Worm (Caenorhabditis elegans): ENCODE results near the gene Y45F10D.16.

The Y45F10D.16 gene

ce11 chrIV:13748798-13749197 is 27.4 kb upstream of the Y45F10D.16 start:
- TF ChIP-seq T26A8.4 (GFP tag; IDR thresholded peaks at IDR 0.05) (no peak), aha-1 (tag) (peak; percentile 73), nhr-11 (tag; optimal IDR thresholded peaks at IDR 0.05) (peak; percentile 8), nhr-76 (tag; optimal IDR thresholded peaks at IDR 0.05) (no peak), unc-62 (GFP tag; optimal IDR thresholded peaks at IDR 0.05 in 1 of 2) (peak in 1 of 2 experiments; percentile 7), unc-62 (tag; optimal IDR thresholded peaks at IDR 0.05) (no peak), F10B5.3 (tag; optimal IDR thresholded peaks at IDR 0.05) (no peak)

- TF ChIP-seq aha-1 (tag) (peak; percentile 11), nhr-48 (tag; optimal IDR thresholded peaks at IDR 0.05) (no peak), unc-130 (GFP tag; optimal IDR thresholded peaks at IDR 0.05) (no peak), F10B5.3 (tag; optimal IDR thresholded peaks at IDR 0.05) (no peak), Y48G9A.11 (GFP tag; IDR thresholded peaks at IDR 0.05) (no peak), R02D3.7 (tag; optimal IDR thresholded peaks at IDR 0.05) (no peak), mxl-2 (GFP tag; conservative IDR thresholded peaks at IDR 0.05) (no peak), unc-62 (GFP tag; optimal IDR thresholded peaks at IDR 0.05 in 1 of 2) (peak in 1 of 2 experiments; percentile 21), unc-62 (tag; optimal IDR thresholded peaks at IDR 0.05) (no peak), arid-1 (GFP tag; conservative IDR thresholded peaks at IDR 0.05) (no peak), F44E2.7 (GFP tag; IDR thresholded peaks at IDR 0.05) (no peak)
Observed at ce11 chrIV:13750033-13750432, 26.2 kb upstream of the Y45F10D.16 start, which contains the start of gene sorb-1. Gene sorb-1 (plus strand): TSS chrIV:13750333.

- no peak for TF ChIP-seq madf-5 (GFP tag; IDR thresholded peaks at IDR 0.05)
- TF ChIP-seq T20F7.1 (GFP tag; optimal IDR thresholded peaks at IDR 0.05): no peak
- peak; percentile 90 for TF ChIP-seq aha-1 (tag)
- no peak for TF ChIP-seq dmd-8 (GFP tag; IDR thresholded peaks at IDR 0.05)
- TF ChIP-seq unc-62 (GFP tag; optimal IDR thresholded peaks at IDR 0.05 in 1 of 2): peak in 1 of 2 experiments; percentile 64
- no peak for TF ChIP-seq unc-62 (tag; optimal IDR thresholded peaks at IDR 0.05)
Observed at ce11 chrIV:13755619-13756018, 20.6 kb upstream of the Y45F10D.16 start.

ce11 chrIV:13763449-13763848 is 12.8 kb upstream of the Y45F10D.16 start:
- TF ChIP-seq unc-62 (GFP tag; optimal IDR thresholded peaks at IDR 0.05 in 1 of 2) (peak in 1 of 2 experiments; percentile 86), unc-62 (tag; optimal IDR thresholded peaks at IDR 0.05) (no peak), ceh-82 (tag; optimal IDR thresholded peaks at IDR 0.05) (no peak), hmg-1.1 (GFP tag; IDR thresholded peaks at IDR 0.05) (no peak), mdt-29 (GFP tag; IDR thresholded peaks at IDR 0.05) (no peak), nhr-77 (tag; optimal IDR thresholded peaks at IDR 0.05) (no peak), aha-1 (tag) (no peak)

- TF ChIP-seq ceh-28 (tag; optimal IDR thresholded peaks at IDR 0.05) (no peak), daf-16 (GFP tag; optimal IDR thresholded peaks at IDR 0.05) (no peak), daf-16 (tag; optimal IDR thresholded peaks at IDR 0.05) (no peak)
Observed at ce11 chrIV:13764708-13765107, 11.5 kb upstream of the Y45F10D.16 start.

- no peak for TF ChIP-seq mep-1 (tag; optimal IDR thresholded peaks at IDR 0.05)
- TF ChIP-seq daf-8 (GFP tag; IDR thresholded peaks at IDR 0.05): no peak
- TF ChIP-seq ZK337.2 (GFP tag; IDR thresholded peaks at IDR 0.05): no peak
- TF ChIP-seq aly-2 (tag; optimal IDR thresholded peaks at IDR 0.05): no peak
- TF ChIP-seq F10B5.3 (tag; optimal IDR thresholded peaks at IDR 0.05): no peak
- peak; percentile 1 for TF ChIP-seq aha-1 (tag)
- TF ChIP-seq nhr-28 (tag; optimal IDR thresholded peaks at IDR 0.05): no peak
Observed at ce11 chrIV:13774578-13774977, 1.6 kb upstream of the Y45F10D.16 start, which contains the start of gene Y45F10D.2. Gene Y45F10D.2 (minus strand): TSS chrIV:13774678.

ce11 chrIV:13776745-13777144 is 530 bp downstream of the Y45F10D.16 start:
- TF ChIP-seq snpc-1.2 (GFP tag; IDR thresholded peaks at IDR 0.05): peak; percentile 43; the same call in 1 of the 2 replicates
- peak in 1 of 2 experiments; percentile 88 for TF ChIP-seq unc-62 (GFP tag; optimal IDR thresholded peaks at IDR 0.05 in 1 of 2)
- TF ChIP-seq unc-62 (tag; optimal IDR thresholded peaks at IDR 0.05): no peak
- TF ChIP-seq aha-1 (tag): peak; percentile 18
- TF ChIP-seq Y48G9A.11 (GFP tag; IDR thresholded peaks at IDR 0.05): no peak
